Worm (Caenorhabditis elegans) whole organism, late embryonic: ENCODE results near the gene catp-2.
"Not testable (repeated sequence)": the region's sequence is repeated elsewhere in the genome, so short reads cannot be mapped to it uniquely, and the experiment has no call there.

ENCODE experiments used
- C38D4.7 ChIP-seq: fragments of 200-800 bp; sonication (Bioruptor generic); optimal IDR thresholded peaks from 2 replicates; lab custom pipeline; 2018; ENCODE audit warnings: mild to moderate bottlenecking, missing genetic modification characterization, moderate library complexity, missing compliant biosample characterization
- ahr-1 ChIP-seq: sonication (generic microtip); optimal IDR thresholded peaks from 2 replicates; lab custom pipeline; 2016; ENCODE audit warnings: missing genetic modification characterization, missing compliant biosample characterization
- ceh-14 ChIP-seq: sonication (generic microtip); optimal IDR thresholded peaks from 2 replicates; lab custom pipeline; 2016; ENCODE audit warnings: missing genotype, missing genetic modification characterization, missing compliant biosample characterization
- ceh-18 ChIP-seq: sonication (generic microtip); optimal IDR thresholded peaks from 2 replicates; lab custom pipeline; 2016; ENCODE audit warnings: missing genetic modification characterization, missing compliant biosample characterization
- ceh-22 ChIP-seq: sonication (generic microtip); optimal IDR thresholded peaks from 2 replicates; lab custom pipeline; 2017; ENCODE audit warnings: missing biosample characterization, missing genetic modification characterization
- ceh-24 ChIP-seq: sonication (generic microtip); optimal IDR thresholded peaks from 2 replicates; lab custom pipeline; 2016; ENCODE audit warnings: mild to moderate bottlenecking, missing genetic modification characterization, missing compliant biosample characterization
- ceh-34 ChIP-seq: sonication (generic microtip); optimal IDR thresholded peaks from 2 replicates; lab custom pipeline; 2016; ENCODE audit warnings: mild to moderate bottlenecking, missing genetic modification characterization, missing compliant biosample characterization
- ceh-45 ChIP-seq: fragments of 200-800 bp; sonication (Bioruptor generic); IDR thresholded peaks from 2 replicates; pipeline ENCODE4 v1.3.6; 2022; ENCODE audit warnings: missing genetic modification reagents, missing genetic modification characterization, missing compliant biosample characterization
- ceh-48 ChIP-seq: sonication (generic microtip); optimal IDR thresholded peaks from 2 replicates; lab custom pipeline; 2016; ENCODE audit warnings: missing genetic modification characterization, inconsistent platforms, missing compliant biosample characterization
- ceh-9 ChIP-seq: sonication (generic microtip); optimal IDR thresholded peaks from 2 replicates; lab custom pipeline; 2016; ENCODE audit warnings: mild to moderate bottlenecking, missing genetic modification characterization, inconsistent platforms, missing compliant biosample characterization
- che-1 ChIP-seq: sonication (generic microtip); optimal IDR thresholded peaks from 2 replicates; lab custom pipeline; 2016; ENCODE audit warnings: mild to moderate bottlenecking, missing genetic modification characterization, missing compliant biosample characterization
- dmd-4 ChIP-seq: sonication (generic microtip); optimal IDR thresholded peaks from 2 replicates; lab custom pipeline; 2016; ENCODE audit warnings: borderline replicate concordance, missing genetic modification characterization, missing compliant biosample characterization
- dve-1 ChIP-seq: sonication (generic microtip); optimal IDR thresholded peaks from 2 replicates; lab custom pipeline; 2017; ENCODE audit warnings: antibody characterized with exemption, mild to moderate bottlenecking, missing genetic modification characterization, missing compliant biosample characterization
- elt-2 ChIP-seq: sonication (generic microtip); optimal IDR thresholded peaks from 2 replicates; lab custom pipeline; 2016; ENCODE audit warnings: missing genetic modification reagents, missing genetic modification characterization, missing compliant biosample characterization
- ets-4 ChIP-seq: sonication (generic microtip); optimal IDR thresholded peaks from 2 replicates; lab custom pipeline; 2016; ENCODE audit warnings: missing genetic modification characterization, missing compliant biosample characterization
- gmeb-2 ChIP-seq: sonication (generic microtip); optimal IDR thresholded peaks from 2 replicates; lab custom pipeline; 2016; ENCODE audit warnings: missing genetic modification characterization, inconsistent platforms, missing compliant biosample characterization
- hlh-13 ChIP-seq: fragments of 200-800 bp; sonication (Bioruptor generic); optimal IDR thresholded peaks from 2 replicates; lab custom pipeline; 2018; ENCODE audit warnings: mild to moderate bottlenecking, missing genetic modification characterization, missing compliant biosample characterization
- hlh-15 ChIP-seq: sonication (generic microtip); optimal IDR thresholded peaks from 2 replicates; lab custom pipeline; 2016; ENCODE audit warnings: missing genetic modification characterization, missing compliant biosample characterization
- hlh-30 ChIP-seq: sonication (generic microtip); optimal IDR thresholded peaks from 2 replicates; lab custom pipeline; 2017; ENCODE audit warnings: antibody characterized with exemption, missing genetic modification characterization, missing compliant biosample characterization; ENCODE audit not compliant: insufficient read depth
- lin-11 ChIP-seq: fragments of 200-800 bp; sonication (Bioruptor generic); optimal IDR thresholded peaks from 2 replicates; lab custom pipeline; 2018; ENCODE audit warnings: mild to moderate bottlenecking, missing genetic modification characterization, missing compliant biosample characterization
- madf-2 ChIP-seq: sonication (generic microtip); optimal IDR thresholded peaks from 2 replicates; lab custom pipeline; 2017; ENCODE audit warnings: missing genetic modification characterization, missing compliant biosample characterization
- mec-3 ChIP-seq: sonication (generic microtip); optimal IDR thresholded peaks from 2 replicates; lab custom pipeline; 2016; ENCODE audit warnings: borderline replicate concordance, missing genetic modification characterization, missing compliant biosample characterization
- nhr-232 ChIP-seq: sonication (generic microtip); optimal IDR thresholded peaks from 2 replicates; lab custom pipeline; 2016; ENCODE audit warnings: missing genetic modification characterization, missing compliant biosample characterization
- odd-2 ChIP-seq: sonication (generic microtip); optimal IDR thresholded peaks from 2 replicates; lab custom pipeline; 2017; ENCODE audit warnings: antibody characterized with exemption, mild to moderate bottlenecking, missing genetic modification characterization, missing compliant biosample characterization
- pha-2 ChIP-seq: sonication (generic microtip); optimal IDR thresholded peaks from 2 replicates; lab custom pipeline; 2017; ENCODE audit warnings: mild to moderate bottlenecking, missing genetic modification characterization, missing compliant biosample characterization
- pros-1 ChIP-seq: fragments of 150-350 bp; optimal IDR thresholded peaks from 2 replicates; lab custom pipeline; 2014; ENCODE audit warnings: missing biosample characterization, missing genetic modification reagents, missing genetic modification characterization
- sox-2 ChIP-seq: fragments of 200-800 bp; sonication (Bioruptor generic); IDR thresholded peaks from 2 replicates; pipeline ENCODE4 v1.3.6; 2022; ENCODE audit warnings: missing genetic modification reagents, missing genetic modification characterization, missing compliant biosample characterization
- sox-4 ChIP-seq: sonication (generic microtip); optimal IDR thresholded peaks from 2 replicates; lab custom pipeline; 2017; ENCODE audit warnings: mild to moderate bottlenecking, missing genetic modification characterization, inconsistent platforms, missing compliant biosample characterization
- syd-9 ChIP-seq: sonication (generic microtip); optimal IDR thresholded peaks from 2 replicates; lab custom pipeline; 2016; ENCODE audit warnings: mild to moderate bottlenecking, missing genetic modification characterization, moderate library complexity, missing compliant biosample characterization
- tbx-2 ChIP-seq: sonication (generic microtip); optimal IDR thresholded peaks from 2 replicates; lab custom pipeline; 2016; ENCODE audit warnings: missing genetic modification characterization, missing compliant biosample characterization
- tbx-7 ChIP-seq: sonication (generic microtip); optimal IDR thresholded peaks from 2 replicates; lab custom pipeline; 2016; ENCODE audit warnings: missing genotype, missing genetic modification characterization, missing compliant biosample characterization
- unc-3 ChIP-seq, 2 experiments: fragments of 200-800 bp in 1 of 2; sonication (Bioruptor generic) in 1 of 2; sonication (generic microtip) in 1 of 2; conservative IDR thresholded peaks in 1 of 2; optimal IDR thresholded peaks in 1 of 2; 2 replicates each; pipeline versions ENCODE4 v1.3.6 to Lab custom; 2016 to 2022; ENCODE audit warnings: missing compliant biosample characterization in 2 of 2, missing genetic modification characterization in 2 of 2, missing genetic modification reagents in 1 of 2
- unc-55 ChIP-seq: sonication (generic microtip); optimal IDR thresholded peaks from 2 replicates; lab custom pipeline; 2017; ENCODE audit warnings: missing biosample characterization, missing genetic modification reagents, missing genetic modification characterization

catp-2 gene

ce11 chrV:4890781-4891180 is 43.7 kb upstream of the catp-2 start:
- no peak for TF ChIP-seq odd-2 (tag; lab: Kevin White, UChicago)
- TF ChIP-seq ceh-14 (tag; lab: Kevin White, UChicago) = no peak
- no peak for TF ChIP-seq hlh-13
- no peak for TF ChIP-seq pros-1 (tag; lab: Kevin White, UChicago)
- TF ChIP-seq sox-2 (GFP tag; lab: Robert Waterston, UW) = no peak
- no peak for TF ChIP-seq syd-9 (tag; lab: Kevin White, UChicago)
- no peak for TF ChIP-seq mec-3 (tag; lab: Kevin White, UChicago)
- TF ChIP-seq madf-2 (tag; lab: Kevin White, UChicago) = no peak
- no peak for TF ChIP-seq gmeb-2 (tag; lab: Kevin White, UChicago)
- no peak for TF ChIP-seq ahr-1 (tag; lab: Kevin White, UChicago)
- no peak for TF ChIP-seq ceh-22 (tag; lab: Kevin White, UChicago)
- TF ChIP-seq nhr-232 (tag; lab: Kevin White, UChicago) = no peak
- TF ChIP-seq che-1 (tag; lab: Kevin White, UChicago) = no peak
- TF ChIP-seq unc-3 (GFP tag; conservative IDR thresholded peaks at IDR 0.05; lab: Robert Waterston, UW) = no peak
- no peak for TF ChIP-seq unc-3 (tag; optimal IDR thresholded peaks at IDR 0.05; lab: Kevin White, UChicago)
- TF ChIP-seq dve-1 (tag; lab: Kevin White, UChicago) = no peak

DNA sequence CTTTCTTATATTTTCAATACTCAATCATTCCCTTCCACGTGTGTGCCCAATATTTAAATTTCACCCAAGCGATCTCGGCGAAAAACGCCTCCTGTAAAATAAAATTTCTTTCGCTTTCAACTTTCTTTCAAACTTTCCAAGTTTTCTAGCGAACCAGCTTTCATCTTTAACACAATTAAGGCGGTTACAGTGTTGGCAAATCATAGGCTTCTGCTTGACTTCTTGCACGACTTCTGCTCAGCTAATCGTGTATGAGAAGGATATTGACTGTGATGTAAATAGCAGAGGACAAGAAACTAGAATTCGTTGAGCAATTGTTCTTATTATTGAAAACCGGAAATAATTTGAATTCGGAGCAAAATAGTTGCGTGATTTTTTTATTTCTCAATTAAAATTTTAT is 43.2 kb upstream of the catp-2 start:
- TF ChIP-seq C38D4.7 (GFP tag; lab: Kevin White, UChicago) (no peak), tbx-7 (no peak), hlh-15 (no peak), elt-2 (tag; lab: Kevin White, UChicago) (no peak), dmd-4 (tag; lab: Kevin White, UChicago) (no peak), sox-4 (tag; lab: Kevin White, UChicago) (no peak), unc-55 (GFP tag; lab: Kevin White, UChicago) (no peak), tbx-2 (no peak), ceh-9 (tag; lab: Kevin White, UChicago) (no peak), ceh-48 (no peak), ceh-34 (tag; lab: Kevin White, UChicago) (no peak)

- TF ChIP-seq ceh-14 (tag; lab: Kevin White, UChicago) = no peak
- no peak for TF ChIP-seq ceh-24 (tag; lab: Kevin White, UChicago)
- TF ChIP-seq ceh-45 (GFP tag; lab: Robert Waterston, UW) = no peak
- no peak for TF ChIP-seq pha-2
These were observed 39.5 kb upstream of the catp-2 start, which contains the start of gene ugt-11 for ce11 chrV:4894971-4895370. TSS of gene ugt-11 (minus strand) at chrV:4895071.

DNA sequence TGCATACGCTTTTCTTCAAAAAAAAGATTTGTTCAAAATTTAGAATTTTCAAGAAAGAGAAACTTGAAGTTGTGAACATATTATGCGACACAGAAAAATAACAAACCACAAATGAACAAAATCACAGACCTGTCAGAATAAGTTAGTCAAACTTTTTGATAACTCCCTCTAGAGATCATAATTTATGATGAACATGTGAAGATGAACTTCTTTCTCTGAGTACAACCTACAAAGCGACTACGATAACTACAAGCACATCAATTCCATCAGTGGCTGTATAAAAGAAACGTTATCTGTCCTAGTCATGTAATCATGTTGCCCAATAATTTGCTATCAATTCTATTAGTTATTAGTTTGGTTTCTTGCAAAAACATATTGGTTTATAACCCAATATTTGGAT is 38.8 kb upstream of the catp-2 start, which contains the start of gene ugt-9:
ugt-9 (plus strand) TSS at position 305 of the 400 bp plus-strand sequence.
- peak; percentile 62 for TF ChIP-seq elt-2 (tag; lab: Kevin White, UChicago)
- TF ChIP-seq lin-11 (tag; lab: Kevin White, UChicago) = no peak
- TF ChIP-seq hlh-30 (tag; lab: Kevin White, UChicago) = no peak
- no peak for TF ChIP-seq ceh-48

DNA sequence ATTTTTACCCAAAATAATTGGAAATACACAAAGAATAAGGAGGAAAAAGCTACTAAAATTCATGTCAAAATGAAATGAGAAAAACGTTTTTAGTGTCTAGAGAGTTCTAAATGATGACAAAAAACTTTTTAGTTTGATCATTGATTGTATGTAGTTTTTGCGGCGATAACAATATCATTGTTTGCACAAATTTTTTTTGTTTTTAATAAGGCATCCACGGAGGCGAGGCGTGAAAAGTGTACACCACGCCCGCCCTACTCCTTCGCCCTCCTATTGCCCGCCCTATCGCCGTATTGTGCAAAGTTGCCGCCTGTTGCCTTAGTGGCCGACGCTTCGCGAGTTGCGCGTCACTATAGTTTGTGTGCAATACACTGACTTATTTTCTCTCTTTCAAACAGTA is 34.5 kb upstream of the catp-2 start, which contains the start of gene ugt-10:
ugt-10 (minus strand) TSS at position 101 of the 400 bp plus-strand sequence.
- TF ChIP-seq syd-9, ets-4, ceh-18 (tag; lab: Kevin White, UChicago): not testable (repeated sequence)
